Worm (Caenorhabditis elegans) whole organism, L4 larva: Measurements from ENCODE around the gene C11E4.6.
A peak's percentile ranks its signal among the peaks of the same experiment; 100 is the strongest.

Source experiments
- Y105C5A.15 ChIP-seq: fragments of 200-800 bp; sonication (Bioruptor generic); IDR thresholded peaks from 2 replicates; pipeline ENCODE4 v1.3.6; 2022; ENCODE audit warnings: missing genetic modification characterization, missing compliant biosample characterization
- aha-1 ChIP-seq: fragments of 150-350 bp; peaks from one replicate; lab custom pipeline; 2014; ENCODE audit warnings: missing biosample characterization, missing genetic modification characterization
- aly-2 ChIP-seq: sonication (generic microtip); optimal IDR thresholded peaks from 2 replicates; lab custom pipeline; 2018; ENCODE audit warnings: missing biosample characterization, missing genetic modification characterization
- ces-1 ChIP-seq: fragments of 150-350 bp; sonication (generic microtip); optimal IDR thresholded peaks from 4 replicates; lab custom pipeline; 2014; ENCODE audit warnings: missing biosample characterization, missing genetic modification reagents, missing genetic modification characterization
- ctbp-1 ChIP-seq: fragments of 200-800 bp; sonication (Bioruptor generic); IDR thresholded peaks from 2 replicates; pipeline ENCODE4 v1.3.6; 2022; ENCODE audit warnings: missing genetic modification reagents, missing genetic modification characterization, missing compliant biosample characterization
- daf-16 ChIP-seq, 3 experiments: sonication (generic microtip); optimal IDR thresholded peaks; 2 replicates each; lab custom pipeline; 2016 to 2017; ENCODE audit warnings: missing genetic modification characterization in 3 of 3, missing genetic modification reagents in 3 of 3, mild to moderate bottlenecking in 2 of 3, missing compliant biosample characterization in 2 of 3, missing biosample characterization in 1 of 3, moderate library complexity in 1 of 3
- daf-19 ChIP-seq: fragments of 200-800 bp; sonication (Bioruptor generic); conservative IDR thresholded peaks from 2 replicates; pipeline ENCODE4 v1.3.6; 2022; ENCODE audit warnings: missing genetic modification characterization, missing compliant biosample characterization
- duxl-1 ChIP-seq: sonication (generic microtip); optimal IDR thresholded peaks from 2 replicates; lab custom pipeline; 2016; ENCODE audit warnings: mild to moderate bottlenecking, missing genetic modification characterization, moderate library complexity, missing compliant biosample characterization; ENCODE audit not compliant: poor library complexity
- fkh-10 ChIP-seq: fragments of 150-350 bp; optimal IDR thresholded peaks from 2 replicates; lab custom pipeline; 2014; ENCODE audit warnings: missing biosample characterization, missing genetic modification reagents, missing genetic modification characterization
- hif-1 ChIP-seq, 2 experiments: sonication (generic microtip); optimal IDR thresholded peaks; 2 replicates each; lab custom pipeline; 2016 to 2017; ENCODE audit warnings: missing compliant biosample characterization in 2 of 2, missing genetic modification characterization in 2 of 2, missing genetic modification reagents in 2 of 2, missing genotype in 2 of 2, mild to moderate bottlenecking in 1 of 2
- mdt-29 ChIP-seq: fragments of 200-800 bp; sonication (Bioruptor generic); IDR thresholded peaks from 2 replicates; pipeline ENCODE4 v1.3.6; 2022; ENCODE audit warnings: missing genetic modification reagents, missing genetic modification characterization, missing compliant biosample characterization
- nhr-41 ChIP-seq: fragments of 200-800 bp; sonication (Bioruptor generic); IDR thresholded peaks from 2 replicates; pipeline ENCODE4 v1.3.6; 2022; ENCODE audit warnings: missing genetic modification reagents, missing genetic modification characterization, missing compliant biosample characterization
- nhr-42 ChIP-seq: fragments of 200-800 bp; sonication (Bioruptor generic); IDR thresholded peaks from 2 replicates; pipeline ENCODE4 v1.3.6; 2022; ENCODE audit warnings: missing genetic modification characterization, missing compliant biosample characterization
- nhr-48 ChIP-seq: sonication (generic microtip); optimal IDR thresholded peaks from 2 replicates; lab custom pipeline; 2016; ENCODE audit warnings: mild to moderate bottlenecking, missing genetic modification characterization, missing compliant biosample characterization
- nhr-6 ChIP-seq: fragments of 150-350 bp; optimal IDR thresholded peaks from 2 replicates; lab custom pipeline; 2014; ENCODE audit warnings: missing biosample characterization, missing genetic modification characterization
- nhr-77 ChIP-seq: fragments of 150-350 bp; optimal IDR thresholded peaks from 2 replicates; lab custom pipeline; 2014; ENCODE audit warnings: missing biosample characterization, missing genetic modification characterization
- saeg-2 ChIP-seq: fragments of 200-800 bp; sonication (Bioruptor generic); IDR thresholded peaks from 2 replicates; pipeline ENCODE4 v1.3.6; 2022; ENCODE audit warnings: missing genetic modification reagents, missing genetic modification characterization, missing compliant biosample characterization
- skn-1 ChIP-seq: fragments of 150-350 bp; optimal IDR thresholded peaks from 2 replicates; lab custom pipeline; 2014; ENCODE audit warnings: missing biosample characterization, missing genetic modification characterization
- snpc-4 ChIP-seq: fragments of 150-350 bp; optimal IDR thresholded peaks from 2 replicates; lab custom pipeline; 2014; ENCODE audit warnings: missing biosample characterization, missing genetic modification characterization
- spr-1 ChIP-seq: sonication (generic microtip); optimal IDR thresholded peaks from 2 replicates; lab custom pipeline; 2016; ENCODE audit warnings: mild to moderate bottlenecking, missing genetic modification characterization, missing compliant biosample characterization
- tag-97 ChIP-seq: fragments of 200-800 bp; sonication (Bioruptor generic); IDR thresholded peaks from 2 replicates; pipeline ENCODE4 v1.3.6; 2022; ENCODE audit warnings: missing genetic modification characterization, missing compliant biosample characterization
- unc-62 ChIP-seq, 3 experiments: fragments of 150-350 bp in 1 of 3; sonication (generic microtip); optimal IDR thresholded peaks in 2 of 3; peaks in 1 of 3; 1 replicate in 1 of 3; 2 replicates in 2 of 3; lab custom pipeline; 2014 to 2017; ENCODE audit warnings: missing biosample characterization in 3 of 3, missing genetic modification characterization in 3 of 3, missing genetic modification reagents in 3 of 3, missing genotype in 1 of 3

Gene C11E4.6

ce11 chrX:9642775-9643461 lies 32.6 kb downstream of the C11E4.6 start (continued):
- TF ChIP-seq nhr-42 (GFP tag; lab: Robert Waterston, UW): no peak

ce11 chrX:9648098-9648574 lies 37.8 kb downstream of the C11E4.6 start, which contains the start of gene F34H10.4:
Gene F34H10.4, plus strand, starts transcription at chrX:9648524.
- peak in 1 of 2 experiments; percentile 67 for TF ChIP-seq unc-62 (GFP tag; optimal IDR thresholded peaks at IDR 0.05 in 1 of 2; lab: Kevin White, UChicago)
- TF ChIP-seq unc-62 (tag; optimal IDR thresholded peaks at IDR 0.05; lab: Kevin White, UChicago): no peak
- TF ChIP-seq nhr-41: no peak
- TF ChIP-seq fkh-10 (GFP tag; lab: Kevin White, UChicago): peak; percentile 85

DNA sequence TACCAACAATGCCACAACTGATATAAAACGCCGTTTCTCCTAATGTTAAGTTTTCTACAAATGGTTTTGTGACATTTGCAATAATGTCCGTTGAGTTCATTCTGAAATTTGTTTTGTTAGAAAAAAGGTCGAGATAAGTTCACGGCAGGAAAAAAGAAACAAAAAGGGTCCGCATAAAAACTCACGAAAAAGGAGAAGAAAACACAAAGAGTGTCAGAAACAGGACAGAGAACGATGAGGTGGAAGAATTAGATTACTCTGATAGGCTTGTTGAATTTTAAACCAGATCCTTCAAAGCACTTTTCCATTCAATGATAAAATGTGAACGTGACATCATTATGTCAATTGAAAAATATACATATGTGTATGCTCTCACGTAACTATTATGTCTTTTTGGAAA lies 42.7 kb downstream of the C11E4.6 start, which contains the start of gene aex-2:
aex-2 (minus strand) TSS at position 101 of the 400 bp plus-strand sequence.
- TF ChIP-seq tag-97 (GFP tag; lab: Robert Waterston, UW): no peak
- peak in 1 of 2 experiments; percentile 48 for TF ChIP-seq unc-62 (GFP tag; optimal IDR thresholded peaks at IDR 0.05 in 1 of 2; lab: Kevin White, UChicago)
- TF ChIP-seq unc-62 (tag; optimal IDR thresholded peaks at IDR 0.05; lab: Kevin White, UChicago): no peak
- TF ChIP-seq, all 104 proteins: peak for 1

DNA sequence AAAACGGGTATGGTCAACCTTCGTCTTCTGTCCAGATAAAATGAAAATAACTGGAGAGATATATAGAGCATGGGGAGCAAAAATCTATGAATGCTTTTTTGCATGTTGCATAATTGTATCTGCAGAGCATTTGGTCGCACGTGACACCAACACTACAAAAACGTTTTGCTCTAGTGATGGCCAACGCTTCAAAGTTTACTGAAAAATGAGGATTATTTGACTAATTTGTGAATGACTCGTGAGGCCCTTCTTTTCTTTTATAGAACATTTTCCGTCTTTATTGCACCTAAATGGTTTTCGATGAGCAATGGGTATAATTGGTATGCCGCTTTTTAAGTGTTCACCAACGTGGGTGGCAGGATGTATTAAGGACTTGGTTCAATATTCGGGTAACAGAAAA lies 43.1 kb downstream of the C11E4.6 start:
- no peak for TF ChIP-seq hif-1 (tag; optimal IDR thresholded peaks at IDR 0.05; lab: Kevin White, UChicago)
- TF ChIP-seq snpc-4 (tag; lab: Kevin White, UChicago): no peak
- no peak for TF ChIP-seq unc-62 (GFP tag; optimal IDR thresholded peaks at IDR 0.05 in 1 of 2; lab: Kevin White, UChicago)
- no peak for TF ChIP-seq unc-62 (tag; optimal IDR thresholded peaks at IDR 0.05; lab: Kevin White, UChicago)
- no peak for TF ChIP-seq ces-1
- no peak for TF ChIP-seq duxl-1 (tag; lab: Kevin White, UChicago)
- TF ChIP-seq daf-19 (GFP tag; lab: Robert Waterston, UW): no peak

DNA sequence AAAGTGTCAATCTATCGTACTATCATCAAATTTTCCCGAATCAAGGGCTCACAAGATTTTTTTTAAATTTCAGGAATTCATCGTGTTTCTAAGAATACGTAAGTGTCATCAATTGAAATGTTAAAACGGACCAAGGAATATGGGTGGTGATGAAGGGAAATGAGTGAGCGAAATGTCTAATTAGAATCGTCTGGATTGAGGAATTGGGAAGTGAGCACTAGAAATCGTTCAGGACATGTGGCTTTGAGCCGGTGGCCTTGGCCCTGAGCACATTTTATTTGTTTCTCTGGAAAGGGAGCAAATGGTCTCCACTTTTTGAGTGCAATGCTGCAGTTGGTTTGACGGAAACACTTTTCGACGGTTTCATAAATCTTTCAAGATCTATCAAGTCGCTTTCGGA lies 43.9 kb downstream of the C11E4.6 start:
- no peak for TF ChIP-seq nhr-48 (tag; lab: Kevin White, UChicago)
- TF ChIP-seq aly-2 (tag; lab: Kevin White, UChicago): no peak
- no peak for TF ChIP-seq ctbp-1 (GFP tag; lab: Robert Waterston, UW)
- no peak for TF ChIP-seq spr-1 (tag; lab: Kevin White, UChicago)
- TF ChIP-seq skn-1 (tag; lab: Kevin White, UChicago): no peak
- no peak for TF ChIP-seq daf-16 (GFP tag; optimal IDR thresholded peaks at IDR 0.05; lab: Kevin White, UChicago)
- TF ChIP-seq daf-16 (tag; optimal IDR thresholded peaks at IDR 0.05; lab: Kevin White, UChicago): no peak
- no peak for TF ChIP-seq mdt-29 (GFP tag; lab: Robert Waterston, UW)
- TF ChIP-seq nhr-6: no peak

ce11 chrX:9656772-9657171 lies 46.4 kb downstream of the C11E4.6 start:
- TF ChIP-seq aha-1 (tag; lab: Kevin White, UChicago) (peak; percentile 91), saeg-2 (GFP tag; lab: Robert Waterston, UW) (no peak)

- TF ChIP-seq aha-1 (tag; lab: Kevin White, UChicago) (peak; percentile 93), Y105C5A.15 (GFP tag; lab: Robert Waterston, UW) (no peak), nhr-77 (no peak)
- TF ChIP-seq, all 104 proteins: peak for 1
Measured at ce11 chrX:9665944-9666343, 55.6 kb downstream of the C11E4.6 start.
